Fruit fly (Drosophila melanogaster) S2 (cell line): Measurements from ENCODE around the gene CG14984.

ENCODE experiments used
- CG8478 ChIP-seq: fragments of >200 bp; optimal IDR thresholded peaks from 2 replicates; lab custom pipeline; 2018
- CTCF ChIP-seq, 2 experiments: fragments of >200 bp; optimal IDR thresholded peaks; 2 replicates each; lab custom pipeline; 2018

The CG14984 gene

DNA sequence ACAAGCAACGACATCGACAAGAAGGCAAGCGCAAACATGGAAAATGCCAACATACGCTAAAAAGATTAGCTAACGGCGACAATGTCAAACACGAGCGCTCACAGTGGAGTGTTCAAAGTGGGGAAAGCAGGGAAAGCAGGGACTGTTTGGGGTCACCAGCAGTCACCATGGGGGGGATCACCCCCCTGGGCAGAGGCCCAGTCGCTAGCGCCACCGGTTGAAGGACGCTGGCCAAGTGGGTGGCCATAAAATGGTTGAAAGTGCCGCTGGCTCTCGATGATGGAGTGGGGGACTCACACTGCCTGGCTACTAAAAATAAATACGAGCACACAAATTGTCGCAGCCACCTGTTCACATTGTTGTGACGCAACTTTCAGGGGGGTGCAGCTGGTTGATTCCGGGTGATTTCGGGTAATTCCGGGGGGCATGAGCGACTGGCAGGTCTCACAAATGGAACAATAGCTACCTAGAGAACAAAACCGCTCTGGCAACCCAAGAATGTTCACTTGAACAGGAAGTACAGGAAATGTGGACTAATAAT, 8.6 kb upstream of the CG14984 start:
- no peak for TF ChIP-seq CG8478 (lab: Kevin White, UChicago)

- TF ChIP-seq CG8478 (lab: Kevin White, UChicago), result no peak
- TF ChIP-seq CTCF (optimal IDR thresholded peaks at IDR 0.05; lab: Kevin White, UChicago), result no peak
Measured at dm6 chr3L:3951875-3952274, 475 bp downstream of the CG14984 start.

- TF ChIP-seq CTCF (optimal IDR thresholded peaks at IDR 0.05; lab: Kevin White, UChicago) (no peak), CG8478 (lab: Kevin White, UChicago) (no peak)
Measured at dm6 chr3L:3949205-3949604, 3.1 kb downstream of the CG14984 start, which contains the start of gene CG14983. Gene CG14983 (minus strand): TSS chr3L:3949305.

DNA sequence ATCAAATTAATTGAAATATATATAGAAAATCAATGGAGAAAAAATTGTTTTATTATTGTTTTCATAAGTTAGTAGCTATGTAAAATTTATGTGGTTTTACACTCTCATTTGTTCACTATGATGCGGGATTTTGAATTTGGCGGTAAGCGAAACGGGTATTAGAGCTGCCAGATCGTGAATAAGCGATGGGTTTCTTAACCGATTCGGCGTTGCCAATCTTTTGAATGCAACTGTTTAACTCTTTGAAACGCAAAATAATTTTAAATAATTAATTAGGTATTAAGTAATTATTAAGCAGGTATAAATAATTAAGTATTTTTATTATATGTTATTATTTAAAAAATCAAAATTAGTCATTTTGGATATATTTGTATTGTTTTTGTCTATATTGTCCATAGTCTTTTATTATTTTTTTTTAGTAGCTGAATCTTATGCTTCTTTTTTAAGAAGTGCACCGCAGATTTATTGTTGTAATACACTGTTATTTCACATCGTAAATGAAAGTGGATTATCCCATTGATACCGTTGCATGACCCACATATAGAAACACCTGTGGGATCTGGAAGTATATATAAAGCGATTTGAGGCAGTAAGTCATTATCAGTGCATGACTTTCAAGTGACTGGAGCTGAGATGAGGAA, 4.9 kb downstream of the CG14984 start, which contains the start of gene CG10853:
CG10853 (plus strand) TSS at position 591 of the 641 bp plus-strand sequence.
- TF ChIP-seq CTCF (optimal IDR thresholded peaks at IDR 0.05; lab: Kevin White, UChicago) (no peak), CG8478 (lab: Kevin White, UChicago) (no peak)

dm6 chr3L:3942241-3943028, 9.9 kb downstream of the CG14984 start, which contains the start of the genes CG10863 and CG14982:
Gene CG10863 (minus strand): TSS chr3L:3942465.
Gene CG14982 (plus strand): TSS chr3L:3942710.
- TF ChIP-seq CTCF (optimal IDR thresholded peaks at IDR 0.05; lab: Kevin White, UChicago) (no peak), CG8478 (lab: Kevin White, UChicago) (no peak)

dm6 chr3L:3940075-3940819, 12.1 kb downstream of the CG14984 start, which contains the start of gene CG12766:
Gene CG12766 (minus strand): TSS chr3L:3940125.
- TF ChIP-seq CTCF (optimal IDR thresholded peaks at IDR 0.05; lab: Kevin White, UChicago) (no peak), CG8478 (lab: Kevin White, UChicago) (no peak)

dm6 chr3L:3937806-3938205, 14.5 kb downstream of the CG14984 start, which contains the start of gene CG10866:
Gene CG10866 (minus strand): TSS chr3L:3937992.
- TF ChIP-seq CG8478 (lab: Kevin White, UChicago) (no peak), CTCF (optimal IDR thresholded peaks at IDR 0.05; lab: Kevin White, UChicago) (no peak)

- no peak for TF ChIP-seq CTCF (optimal IDR thresholded peaks at IDR 0.05; lab: Kevin White, UChicago)
- no peak for TF ChIP-seq CG8478 (lab: Kevin White, UChicago)
Measured at dm6 chr3L:3935567-3936207, 16.7 kb downstream of the CG14984 start, which contains the start of gene Eip63F-1. Gene Eip63F-1 (minus strand): TSS chr3L:3935617.

DNA sequence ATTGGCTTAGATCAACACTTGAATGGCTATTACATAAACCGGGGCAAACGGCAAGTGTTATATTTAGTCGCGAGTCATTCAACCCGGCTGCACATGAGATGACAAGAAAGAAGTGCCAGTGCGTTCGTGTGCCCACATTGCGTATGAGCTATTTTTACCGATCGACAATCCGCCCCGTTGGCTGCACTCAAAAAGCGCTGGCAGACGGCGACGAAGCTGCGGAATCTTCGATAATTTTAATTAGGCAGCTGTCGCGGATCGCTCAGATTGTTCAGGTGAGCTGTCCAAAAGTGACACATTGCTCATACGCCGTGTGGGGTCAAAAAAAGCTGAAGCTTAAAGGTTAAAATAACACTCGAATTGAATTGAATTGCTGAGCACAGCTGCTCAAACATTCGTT, 18.2 kb downstream of the CG14984 start:
- no peak for TF ChIP-seq CG8478 (lab: Kevin White, UChicago)
- no peak for TF ChIP-seq CTCF (optimal IDR thresholded peaks at IDR 0.05; lab: Kevin White, UChicago)

DNA sequence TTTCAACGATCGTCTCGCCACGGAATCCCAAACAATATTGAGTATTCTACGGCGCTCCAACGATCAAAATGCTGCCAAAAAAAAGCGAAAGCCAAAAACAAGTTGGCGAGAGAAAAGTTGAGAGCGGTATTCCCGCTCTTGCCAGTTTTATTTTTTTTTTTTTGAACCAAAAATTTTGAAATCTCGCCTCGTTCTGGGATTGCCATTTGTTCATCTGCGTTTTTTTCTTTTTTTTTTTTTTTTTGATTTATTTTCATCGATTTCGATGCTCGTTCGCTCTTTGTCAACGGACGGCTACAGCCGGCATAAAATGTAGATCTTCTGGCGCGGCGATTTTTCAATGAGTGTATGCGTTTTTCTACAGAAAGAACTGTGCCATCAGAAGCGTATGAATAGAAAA, 18.8 kb downstream of the CG14984 start:
- TF ChIP-seq CG8478 (lab: Kevin White, UChicago), result no peak
- no peak for TF ChIP-seq CTCF (optimal IDR thresholded peaks at IDR 0.05; lab: Kevin White, UChicago)

DNA sequence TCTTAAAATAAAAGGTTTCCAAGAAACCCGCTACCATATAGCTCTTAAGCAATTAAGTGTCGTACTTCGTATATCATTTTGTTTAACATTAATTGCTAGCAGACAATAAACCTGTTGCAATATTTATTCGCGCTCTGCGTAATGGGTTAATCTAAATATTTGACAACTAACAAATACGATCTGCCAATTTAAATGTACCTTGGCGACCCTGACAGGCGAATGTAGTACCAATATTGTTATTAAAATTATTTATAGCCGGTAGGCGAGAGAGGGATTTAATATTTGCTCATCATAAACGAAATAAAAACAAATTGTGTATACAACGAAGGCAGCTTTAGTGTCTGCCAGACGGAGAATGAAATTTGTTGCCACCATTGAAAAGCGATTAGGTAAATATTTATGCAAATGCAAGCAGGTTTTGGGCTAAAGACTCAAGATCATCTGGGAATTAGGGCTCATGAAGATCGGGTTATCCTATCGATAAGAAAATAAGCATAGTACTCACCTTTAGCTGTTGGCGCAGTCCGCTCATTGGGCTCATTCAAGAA, 19.5 kb downstream of the CG14984 start:
- TF ChIP-seq CG8478 (lab: Kevin White, UChicago), result no peak
- TF ChIP-seq CTCF (optimal IDR thresholded peaks at IDR 0.05; lab: Kevin White, UChicago), result no peak

- TF ChIP-seq CG8478 (lab: Kevin White, UChicago) (no peak), CTCF (optimal IDR thresholded peaks at IDR 0.05; lab: Kevin White, UChicago) (no peak)
Measured at dm6 chr3L:3931778-3932177, 20.6 kb downstream of the CG14984 start.

DNA sequence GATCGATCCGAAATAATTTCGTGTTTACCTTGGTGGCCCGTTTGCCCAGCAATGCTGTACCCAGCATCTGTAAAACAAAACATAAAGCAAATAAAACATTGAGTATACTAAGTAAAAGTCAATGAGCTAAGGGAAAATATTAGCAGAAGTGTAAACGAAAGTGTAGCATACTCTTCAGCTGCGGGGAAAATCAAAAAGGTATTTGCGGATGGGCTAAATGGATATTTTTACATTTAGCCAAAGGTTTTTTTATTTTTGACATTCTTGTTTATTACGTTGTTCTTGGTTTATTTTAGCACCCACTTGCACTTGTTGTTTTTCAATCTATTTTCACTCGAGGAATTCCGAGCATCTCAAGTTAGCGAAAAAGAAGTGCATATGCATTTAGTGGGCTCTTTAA, 21.4 kb downstream of the CG14984 start:
- TF ChIP-seq CTCF (optimal IDR thresholded peaks at IDR 0.05; lab: Kevin White, UChicago), result no peak
- TF ChIP-seq CG8478 (lab: Kevin White, UChicago), result no peak
